Fruit fly (Drosophila melanogaster) whole organism, prepupa: ENCODE measurements around the gene CG7646.

Experiments
- CG1621 ChIP-seq: fragments of 200-800 bp; sonication (Bioruptor generic); optimal IDR thresholded peaks from 3 replicates; lab custom pipeline; 2018; ENCODE audit warnings: missing biosample characterization, mild to moderate bottlenecking, missing genetic modification characterization
- CG6854 ChIP-seq: fragments of 200-800 bp; sonication (Bioruptor generic); optimal IDR thresholded peaks from 2 replicates; lab custom pipeline; 2017; ENCODE audit warnings: missing biosample characterization, mild to moderate bottlenecking, missing genetic modification characterization
- CG8119 ChIP-seq: fragments of 200-800 bp; sonication (Bioruptor generic); IDR thresholded peaks from 3 replicates; pipeline ENCODE4 v1.3.6; 2022; ENCODE audit warnings: missing biosample characterization, missing genetic modification characterization
- Eip78C ChIP-seq: fragments of 200-800 bp; sonication (Bioruptor generic); peaks from one replicate; lab custom pipeline; 2016; ENCODE audit warnings: missing biosample characterization, missing genetic modification characterization
- Ets21C ChIP-seq: fragments of 200-800 bp; sonication (Bioruptor generic); optimal IDR thresholded peaks from 3 replicates; lab custom pipeline; 2016; ENCODE audit warnings: missing biosample characterization, missing genetic modification characterization
- Hr38 ChIP-seq: sonication (Bioruptor generic); optimal IDR thresholded peaks from 2 replicates; lab custom pipeline; 2016; ENCODE audit warnings: missing biosample characterization, missing genetic modification characterization
- Hr4 ChIP-seq: fragments of 200-800 bp; sonication (Bioruptor generic); optimal IDR thresholded peaks from 3 replicates; lab custom pipeline; 2016; ENCODE audit warnings: missing biosample characterization, missing genetic modification characterization
- Lpt ChIP-seq: fragments of 200-800 bp; sonication (Bioruptor generic); optimal IDR thresholded peaks from 3 replicates; lab custom pipeline; 2016; ENCODE audit warnings: missing biosample characterization, missing genetic modification characterization
- OdsH ChIP-seq: fragments of 200-800 bp; sonication (Bioruptor generic); optimal IDR thresholded peaks from 3 replicates; lab custom pipeline; 2016; ENCODE audit warnings: missing biosample characterization, missing genetic modification characterization
- acj6 ChIP-seq: fragments of 200-800 bp; sonication (Bioruptor generic); optimal IDR thresholded peaks from 3 replicates; lab custom pipeline; 2016; ENCODE audit warnings: missing biosample characterization, missing genetic modification characterization
- cyc ChIP-seq: fragments of 200-800 bp; sonication (Bioruptor generic); optimal IDR thresholded peaks from 3 replicates; lab custom pipeline; 2016; ENCODE audit warnings: missing biosample characterization, missing genetic modification characterization
- eg ChIP-seq: fragments of 200-800 bp; sonication (Bioruptor generic); IDR thresholded peaks from 3 replicates; pipeline ENCODE4 v1.3.6; 2022; ENCODE audit warnings: missing biosample characterization, missing genetic modification characterization
- fd85E ChIP-seq: fragments of 200-800 bp; sonication (Bioruptor generic); optimal IDR thresholded peaks from 3 replicates; lab custom pipeline; 2016; ENCODE audit warnings: missing biosample characterization, missing genetic modification characterization
- fkh ChIP-seq: fragments of 200-800 bp; sonication (Bioruptor generic); optimal IDR thresholded peaks from 3 replicates; lab custom pipeline; 2017; ENCODE audit warnings: missing biosample characterization, mild to moderate bottlenecking, missing genetic modification characterization, moderate library complexity
- lz ChIP-seq: fragments of 200-800 bp; sonication (Bioruptor generic); optimal IDR thresholded peaks from 3 replicates; lab custom pipeline; 2016; ENCODE audit warnings: missing biosample characterization, missing genetic modification characterization
- topi ChIP-seq: fragments of 200-800 bp; sonication (Bioruptor generic); optimal IDR thresholded peaks from 3 replicates; lab custom pipeline; 2016; ENCODE audit warnings: missing biosample characterization, missing genetic modification characterization

Gene CG7646

dm6 chr3L:20027735-20028134, 36.0 kb downstream of the CG7646 start, which contains the start of gene CG14183:
Gene CG14183 (minus strand): TSS chr3L:20027835.
- TF ChIP-seq OdsH (no peak), topi (GFP tag; lab: Kevin White, UChicago) (no peak), CG6854 (GFP tag; lab: Kevin White, UChicago) (no peak), fkh (GFP tag; lab: Kevin White, UChicago) (no peak), cyc (GFP tag; lab: Kevin White, UChicago) (no peak), Ets21C (no peak), Lpt (GFP tag; lab: Kevin White, UChicago) (no peak), Eip78C (GFP tag; lab: Kevin White, UChicago) (no peak), Hr38 (GFP tag; lab: Kevin White, UChicago) (no peak)

DNA sequence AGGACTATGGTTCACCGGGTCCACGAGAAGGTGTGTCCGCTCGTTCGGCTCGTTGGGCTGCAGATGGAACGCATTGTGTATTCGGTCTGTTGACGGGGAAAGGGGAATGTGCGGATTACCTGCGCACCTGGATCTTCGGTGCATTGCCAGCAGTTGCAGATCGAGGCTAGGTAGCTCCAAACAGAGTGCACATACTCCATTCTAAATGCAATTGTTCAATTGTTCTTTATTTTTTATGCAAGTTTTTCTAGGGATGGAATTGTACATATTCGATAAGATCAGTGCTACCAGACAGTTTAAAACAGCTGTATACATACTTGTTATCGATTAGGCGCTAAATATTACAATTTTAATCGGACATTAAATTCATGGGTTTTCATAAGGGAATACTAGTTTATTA, 37.1 kb downstream of the CG7646 start, which contains the start of gene Lamtor1:
Gene Lamtor1, minus strand, starts transcription at position 268 of the 400 bp plus-strand sequence.
- TF ChIP-seq CG1621 (tag; lab: Kevin White, UChicago) (no peak), Hr4 (GFP tag; lab: Kevin White, UChicago) (no peak), acj6 (GFP tag; lab: Kevin White, UChicago) (no peak), eg (GFP tag; lab: Robert Waterston, UW) (no peak)

- no peak for TF ChIP-seq CG8119
- TF ChIP-seq fd85E (GFP tag; lab: Kevin White, UChicago), result no peak
- TF ChIP-seq lz (GFP tag; lab: Kevin White, UChicago), result no peak
Observed at dm6 chr3L:20036610-20037009, 44.9 kb downstream of the CG7646 start.
